Worm (Caenorhabditis elegans): ENCODE measurements around the gene rpt-2.

The rpt-2 gene

DNA sequence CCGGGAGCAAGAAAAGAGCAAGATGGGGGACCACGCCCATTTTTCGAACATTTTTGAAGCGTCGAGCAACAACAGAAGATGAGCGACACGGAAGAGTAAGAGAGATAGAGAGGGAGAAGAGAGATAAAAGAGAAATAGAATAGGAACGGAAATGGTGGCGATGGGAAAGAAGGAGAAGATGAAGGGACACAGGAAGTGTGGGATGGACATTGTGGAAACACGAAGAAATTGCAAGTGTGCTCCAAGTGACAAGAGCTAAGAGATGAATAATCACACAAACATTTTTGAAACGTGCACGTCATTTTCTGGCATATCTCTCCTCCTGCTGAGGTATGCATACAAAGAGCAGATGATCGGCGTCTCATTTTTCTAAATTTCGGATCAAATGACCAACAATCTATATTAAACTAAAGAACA is 13.1 kb upstream of the rpt-2 start:
- TF ChIP-seq rnt-1 (tag; optimal IDR thresholded peaks at IDR 0.05) (peak; percentile 68), hlh-8 (tag; optimal IDR thresholded peaks at IDR 0.05) (no peak), nhr-232 (tag; optimal IDR thresholded peaks at IDR 0.05) (no peak), fkh-6 (tag; optimal IDR thresholded peaks at IDR 0.05) (no peak), elt-4 (tag; optimal IDR thresholded peaks at IDR 0.05) (no peak), unc-55 (GFP tag; optimal IDR thresholded peaks at IDR 0.05) (peak; percentile 68), ceh-31 (tag; optimal IDR thresholded peaks at IDR 0.05) (peak; percentile 30), syd-9 (tag; optimal IDR thresholded peaks at IDR 0.05) (peak; percentile 36), tbx-2 (tag; optimal IDR thresholded peaks at IDR 0.05) (peak; percentile 22), C08G9.2 (tag; optimal IDR thresholded peaks at IDR 0.05) (peak; percentile 32), unc-42 (tag; optimal IDR thresholded peaks at IDR 0.05) (peak; percentile 24), zip-5 (tag; optimal IDR thresholded peaks at IDR 0.05) (no peak), ceh-34 (tag; optimal IDR thresholded peaks at IDR 0.05) (peak; percentile 70), ceh-18 (tag; optimal IDR thresholded peaks at IDR 0.05) (peak; percentile 78), nfya-1 (tag; optimal IDR thresholded peaks at IDR 0.05) (peak; percentile 10)

DNA sequence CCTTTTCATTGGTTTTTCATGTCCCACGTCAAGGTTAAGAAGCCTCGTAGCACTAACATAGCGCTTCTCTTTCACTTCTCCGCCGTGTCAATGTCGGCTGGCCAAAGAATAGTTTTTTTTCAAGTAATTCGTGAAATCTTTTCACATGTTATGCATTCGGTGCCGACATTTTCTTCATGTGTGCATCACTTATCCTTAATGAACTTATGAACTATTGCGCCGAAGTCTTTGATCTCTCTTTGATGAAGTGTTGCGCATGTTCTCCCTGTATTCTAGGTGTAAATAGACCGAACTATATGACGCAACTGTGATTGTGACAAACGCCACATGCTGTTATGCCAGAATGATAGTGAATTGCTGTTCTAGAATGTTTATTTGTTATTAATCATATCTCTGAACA is 4.6 kb upstream of the rpt-2 start:
- TF ChIP-seq rnt-1 (tag; optimal IDR thresholded peaks at IDR 0.05) (no peak), sox-4 (tag; optimal IDR thresholded peaks at IDR 0.05) (no peak), ceh-48 (tag; optimal IDR thresholded peaks at IDR 0.05) (no peak), pha-2 (tag; optimal IDR thresholded peaks at IDR 0.05) (no peak), Y22D7AL.16 (tag; optimal IDR thresholded peaks at IDR 0.05) (no peak), pag-3 (tag; optimal IDR thresholded peaks at IDR 0.05; ENCODE audit: borderline replicate concordance) (no peak), nhr-11 (tag; optimal IDR thresholded peaks at IDR 0.05) (no peak), elt-4 (tag; optimal IDR thresholded peaks at IDR 0.05) (no peak), sox-2 (GFP tag; IDR thresholded peaks at IDR 0.05) (no peak), ets-4 (tag; optimal IDR thresholded peaks at IDR 0.05) (no peak), ceh-30 (tag; optimal IDR thresholded peaks at IDR 0.05) (no peak), ref-2 (tag; optimal IDR thresholded peaks at IDR 0.05) (no peak), hlh-6 (tag; optimal IDR thresholded peaks at IDR 0.05) (no peak), mec-3 (tag; optimal IDR thresholded peaks at IDR 0.05; ENCODE audit: borderline replicate concordance) (no peak), fkh-6 (tag; optimal IDR thresholded peaks at IDR 0.05) (no peak), ceh-22 (tag; optimal IDR thresholded peaks at IDR 0.05) (no peak), elt-2 (tag; optimal IDR thresholded peaks at IDR 0.05) (no peak), pros-1 (tag; optimal IDR thresholded peaks at IDR 0.05) (no peak)

DNA sequence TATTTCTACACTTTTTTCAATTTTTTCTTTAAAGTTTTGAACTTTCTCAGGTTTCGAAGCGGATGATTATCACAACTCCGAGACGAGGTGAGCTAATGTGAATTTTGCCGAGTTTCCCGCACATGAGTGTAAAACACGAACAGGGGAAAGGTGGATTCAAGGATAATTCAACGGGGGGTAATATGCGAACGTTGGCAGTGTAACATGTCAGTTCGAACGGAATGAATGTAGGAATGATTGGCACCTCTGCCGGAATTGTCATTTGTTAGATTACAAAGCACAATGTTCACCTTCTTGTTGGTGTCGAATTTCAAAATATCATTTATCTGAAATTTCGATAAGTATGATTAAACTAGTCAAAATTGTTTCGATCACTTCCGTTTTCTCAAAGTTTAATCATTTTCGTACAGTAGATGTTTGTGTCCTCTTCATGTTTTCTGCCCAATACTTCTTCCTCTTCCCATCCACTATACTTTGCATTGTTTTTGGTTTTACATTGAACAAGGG is 1.5 kb upstream of the rpt-2 start, which contains the start of gene picc-1:
Gene picc-1, plus strand, starts transcription at position 51 of the 507 bp plus-strand sequence.
- TF ChIP-seq unc-55 (GFP tag; optimal IDR thresholded peaks at IDR 0.05) (peak; percentile 76), elt-4 (tag; optimal IDR thresholded peaks at IDR 0.05) (no peak), ceh-14 (tag; optimal IDR thresholded peaks at IDR 0.05) (no peak), hlh-8 (tag; optimal IDR thresholded peaks at IDR 0.05) (no peak), ceh-34 (tag; optimal IDR thresholded peaks at IDR 0.05) (peak; percentile 9)

DNA sequence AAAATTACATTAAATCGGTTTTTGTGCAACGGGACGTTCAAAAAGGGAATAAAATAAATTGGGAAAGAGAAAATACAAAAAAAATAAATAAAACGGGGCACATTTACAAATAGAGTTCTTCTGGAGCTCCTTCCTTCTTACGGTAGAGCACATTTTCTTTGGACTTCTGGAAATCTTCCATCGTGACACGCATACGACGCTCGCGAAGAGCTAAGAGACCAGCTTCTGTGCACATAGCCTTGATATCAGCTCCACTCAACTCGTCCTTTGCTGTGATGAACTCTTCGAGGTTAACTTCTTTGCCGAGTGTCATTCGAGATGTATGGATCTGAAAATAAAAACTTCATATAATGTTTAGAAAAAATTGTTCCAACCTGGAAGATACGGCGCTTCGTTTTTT is 1.4 kb downstream of the rpt-2 start:
- TF ChIP-seq dmd-4 (tag; optimal IDR thresholded peaks at IDR 0.05; ENCODE audit: borderline replicate concordance): no peak
- no peak for TF ChIP-seq ceh-9 (tag; optimal IDR thresholded peaks at IDR 0.05)
- TF ChIP-seq K09A11.1 (tag; optimal IDR thresholded peaks at IDR 0.05; ENCODE audit: insufficient read depth): no peak
- no peak for TF ChIP-seq zip-5 (tag; optimal IDR thresholded peaks at IDR 0.05)
- no peak for TF ChIP-seq npax-4 (tag; optimal IDR thresholded peaks at IDR 0.05)
- TF ChIP-seq F13H6.1 (tag; optimal IDR thresholded peaks at IDR 0.05): no peak
- TF ChIP-seq pat-9 (tag; optimal IDR thresholded peaks at IDR 0.05): no peak
- no peak for TF ChIP-seq pax-1 (tag; optimal IDR thresholded peaks at IDR 0.05)
- TF ChIP-seq nfya-1 (tag; optimal IDR thresholded peaks at IDR 0.05): no peak
- TF ChIP-seq ceh-18 (tag; optimal IDR thresholded peaks at IDR 0.05): no peak
- no peak for TF ChIP-seq sox-2 (GFP tag; IDR thresholded peaks at IDR 0.05)
- TF ChIP-seq ceh-30 (tag; optimal IDR thresholded peaks at IDR 0.05): no peak
- TF ChIP-seq K02D7.2 (tag; optimal IDR thresholded peaks at IDR 0.05): no peak
- TF ChIP-seq ttx-3 (tag; optimal IDR thresholded peaks at IDR 0.05): no peak
